Worm (Caenorhabditis elegans): ENCODE results near the gene col-12.

DNA sequence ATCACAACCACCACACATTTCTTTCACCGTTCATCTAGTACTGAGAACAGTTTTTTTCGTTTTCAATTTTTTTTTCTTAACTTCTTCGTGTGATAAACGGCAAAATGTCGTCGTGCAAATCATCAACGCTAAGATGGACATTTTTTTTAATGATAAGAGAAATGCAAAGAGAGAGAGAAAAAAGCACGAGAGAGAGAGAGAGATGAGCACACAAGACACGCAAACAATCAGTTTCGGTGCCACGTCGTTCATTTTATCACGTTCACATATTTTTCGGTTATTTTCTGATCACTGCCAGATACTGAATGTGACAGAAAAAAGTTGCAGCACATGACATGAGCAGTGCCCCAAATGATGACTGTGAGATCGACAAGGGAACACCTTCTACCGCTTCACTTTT is 43.2 kb upstream of the col-12 start, which contains the start of gene egl-9:
- TF ChIP-seq klf-2 (GFP tag; conservative IDR thresholded peaks at IDR 0.05) (no peak), med-1 (GFP tag; optimal IDR thresholded peaks at IDR 0.05; ENCODE audit: insufficient read depth) (no peak)
